Fruit fly (Drosophila melanogaster): ENCODE results near the gene CIA30.

- no peak for TF ChIP-seq CG5204 (GFP tag; optimal IDR thresholded peaks at IDR 0.05)
- TF ChIP-seq CG1620 (GFP tag; optimal IDR thresholded peaks at IDR 0.05), result no peak
- no peak for TF ChIP-seq cic (GFP tag; optimal IDR thresholded peaks at IDR 0.05)
- TF ChIP-seq bab1 (GFP tag; optimal IDR thresholded peaks at IDR 0.05), result no peak
- TF ChIP-seq CG11617 (GFP tag; optimal IDR thresholded peaks at IDR 0.05), result no peak
- TF ChIP-seq Mnt (GFP tag; optimal IDR thresholded peaks at IDR 0.05), result no peak
- TF ChIP-seq CG7045 (GFP tag; optimal IDR thresholded peaks at IDR 0.05), result no peak
Observed at dm6 chr3R:29699220-29699619, 37.5 kb upstream of the CIA30 start.
